Fruit fly (Drosophila melanogaster): Measurements from ENCODE around the gene TMEM216.

The TMEM216 gene

DNA sequence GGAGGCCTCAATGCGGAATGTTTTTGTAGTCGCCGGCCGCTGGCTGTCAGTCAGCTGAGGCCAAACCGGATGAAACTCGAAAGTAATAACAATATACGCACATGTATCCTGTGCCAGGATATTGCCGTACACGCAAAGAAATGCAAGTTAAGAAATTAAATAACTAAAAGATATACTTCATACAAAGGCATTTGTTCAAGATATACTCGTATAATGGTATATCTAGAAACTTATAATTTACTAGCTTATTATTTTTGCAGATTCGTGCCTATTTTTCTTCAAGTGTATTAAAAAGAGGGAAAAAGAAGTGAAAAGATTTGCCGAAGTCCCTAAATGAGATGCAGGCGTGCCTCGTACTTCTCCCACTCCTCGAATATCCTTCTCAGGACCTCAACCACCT is 32.8 kb upstream of the TMEM216 start:
- TF ChIP-seq cnc (optimal IDR thresholded peaks at IDR 0.05), result no peak
- TF ChIP-seq CG12768 (GFP tag; optimal IDR thresholded peaks at IDR 0.05), result no peak
- no peak for TF ChIP-seq CG33017 (tag; optimal IDR thresholded peaks at IDR 0.05)
- TF ChIP-seq kay (GFP tag; ENCODE audit: borderline replicate concordance), result no peak
- no peak for TF ChIP-seq tj (GFP tag; optimal IDR thresholded peaks at IDR 0.05)
- TF ChIP-seq CG5204 (GFP tag; optimal IDR thresholded peaks at IDR 0.05), result no peak
- TF ChIP-seq pad (GFP tag; optimal IDR thresholded peaks at IDR 0.05), result no peak
- no peak for TF ChIP-seq Clk (GFP tag; optimal IDR thresholded peaks at IDR 0.05)
- no peak for TF ChIP-seq CG11617 (GFP tag; optimal IDR thresholded peaks at IDR 0.05)
- no peak for TF ChIP-seq cic (GFP tag; optimal IDR thresholded peaks at IDR 0.05)
- no peak for TF ChIP-seq Mnt (GFP tag; optimal IDR thresholded peaks at IDR 0.05)
- TF ChIP-seq CG1620 (GFP tag; optimal IDR thresholded peaks at IDR 0.05), result no peak
- TF ChIP-seq bab1 (GFP tag; optimal IDR thresholded peaks at IDR 0.05), result no peak
- no peak for TF ChIP-seq ovo (GFP tag; optimal IDR thresholded peaks at IDR 0.05)
- TF ChIP-seq Crg-1 (GFP tag; optimal IDR thresholded peaks at IDR 0.05), result no peak
- TF ChIP-seq CG7101 (tag; optimal IDR thresholded peaks at IDR 0.05), result no peak

DNA sequence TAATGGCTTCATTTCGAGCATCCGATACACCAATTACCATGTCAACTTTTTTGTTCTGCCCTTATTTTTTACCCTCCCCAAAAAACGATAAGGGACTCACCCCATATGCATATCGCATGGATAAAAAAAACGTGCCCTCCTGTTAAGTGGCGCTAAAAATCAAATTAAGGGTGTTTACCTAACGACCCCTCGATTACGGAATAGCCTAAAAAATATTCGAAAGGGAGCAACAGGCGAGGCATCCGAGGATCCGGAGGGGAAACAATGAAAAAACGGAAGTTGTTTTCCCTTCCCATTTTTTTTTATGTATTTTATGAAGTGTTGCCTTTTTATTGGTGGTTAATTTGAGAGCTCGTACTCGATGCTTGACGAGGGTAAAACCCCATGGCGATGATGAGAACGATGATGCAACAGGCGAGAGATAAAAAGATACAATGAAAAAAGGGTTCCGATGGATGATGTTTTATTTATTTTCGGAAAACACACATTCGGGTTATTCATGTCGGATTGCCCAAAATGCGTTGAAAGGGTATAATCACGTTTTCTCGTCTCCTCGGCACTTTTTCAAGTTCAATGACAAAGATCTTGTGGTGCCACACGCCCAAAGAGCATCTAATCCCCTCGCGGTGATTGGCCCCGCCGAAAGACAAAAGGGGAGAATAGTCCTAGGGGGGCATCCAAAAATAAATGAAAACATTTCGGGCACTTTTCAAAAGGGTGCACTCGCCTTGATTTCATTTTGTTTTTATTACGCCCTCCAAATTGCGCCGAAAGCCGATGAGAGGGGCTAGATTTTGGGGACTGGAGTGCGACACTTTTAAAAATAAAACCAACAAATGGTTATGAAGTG is 31.5 kb upstream of the TMEM216 start, which contains the start of gene CG44227:
TSS of gene CG44227 (minus strand) at position 849 of the 850 bp plus-strand sequence.
- no peak for TF ChIP-seq CG14711 (tag; optimal IDR thresholded peaks at IDR 0.05)

- TF ChIP-seq ovo (GFP tag; optimal IDR thresholded peaks at IDR 0.05) (no peak), kay (GFP tag; ENCODE audit: borderline replicate concordance) (no peak), CG33017 (tag; optimal IDR thresholded peaks at IDR 0.05) (no peak), CG1620 (GFP tag; optimal IDR thresholded peaks at IDR 0.05) (no peak), Crg-1 (GFP tag; optimal IDR thresholded peaks at IDR 0.05) (no peak), CG12768 (GFP tag; optimal IDR thresholded peaks at IDR 0.05) (no peak), Clk (GFP tag; optimal IDR thresholded peaks at IDR 0.05) (no peak), CG5204 (GFP tag; optimal IDR thresholded peaks at IDR 0.05) (no peak), CG7045 (GFP tag; optimal IDR thresholded peaks at IDR 0.05) (no peak), toe (GFP tag; optimal IDR thresholded peaks at IDR 0.05) (no peak), CG11617 (GFP tag; optimal IDR thresholded peaks at IDR 0.05) (no peak), CG7101 (tag; optimal IDR thresholded peaks at IDR 0.05) (no peak), pad (GFP tag; optimal IDR thresholded peaks at IDR 0.05) (no peak), Mnt (GFP tag; optimal IDR thresholded peaks at IDR 0.05) (no peak), cnc (optimal IDR thresholded peaks at IDR 0.05) (no peak), Hr96 (GFP tag; optimal IDR thresholded peaks at IDR 0.05) (no peak), tj (GFP tag; optimal IDR thresholded peaks at IDR 0.05) (no peak), CG14711 (tag; optimal IDR thresholded peaks at IDR 0.05) (no peak)
Measured at dm6 chr3R:8686446-8686845, 29.6 kb upstream of the TMEM216 start.

dm6 chr3R:8694110-8694826 is 21.8 kb upstream of the TMEM216 start:
- TF ChIP-seq CG33017 (tag; optimal IDR thresholded peaks at IDR 0.05), result peak; percentile 86
- TF ChIP-seq ovo (GFP tag; optimal IDR thresholded peaks at IDR 0.05), result no peak
- TF ChIP-seq Hr96 (GFP tag; optimal IDR thresholded peaks at IDR 0.05), result peak; percentile 54
- no peak for TF ChIP-seq bab1 (GFP tag; optimal IDR thresholded peaks at IDR 0.05)
- TF ChIP-seq Clk (GFP tag; optimal IDR thresholded peaks at IDR 0.05), result no peak
- TF ChIP-seq kay (GFP tag; ENCODE audit: borderline replicate concordance), result no peak
- TF ChIP-seq cnc (optimal IDR thresholded peaks at IDR 0.05), result no peak
- TF ChIP-seq cic (GFP tag; optimal IDR thresholded peaks at IDR 0.05), result no peak
- no peak for TF ChIP-seq CG14711 (tag; optimal IDR thresholded peaks at IDR 0.05)
- no peak for TF ChIP-seq CG7101 (tag; optimal IDR thresholded peaks at IDR 0.05)
- peak; percentile 74 for TF ChIP-seq CG12768 (GFP tag; optimal IDR thresholded peaks at IDR 0.05)
- TF ChIP-seq CG5204 (GFP tag; optimal IDR thresholded peaks at IDR 0.05), result peak; percentile 66
- no peak for TF ChIP-seq CG11617 (GFP tag; optimal IDR thresholded peaks at IDR 0.05)
- no peak for TF ChIP-seq Mnt (GFP tag; optimal IDR thresholded peaks at IDR 0.05)
- TF ChIP-seq tj (GFP tag; optimal IDR thresholded peaks at IDR 0.05), result no peak
- no peak for TF ChIP-seq pad (GFP tag; optimal IDR thresholded peaks at IDR 0.05)
- TF ChIP-seq CG7045 (GFP tag; optimal IDR thresholded peaks at IDR 0.05), result peak; percentile 89
- no peak for TF ChIP-seq CG1620 (GFP tag; optimal IDR thresholded peaks at IDR 0.05)
- TF ChIP-seq Crg-1 (GFP tag; optimal IDR thresholded peaks at IDR 0.05), result no peak
- TF ChIP-seq toe (GFP tag; optimal IDR thresholded peaks at IDR 0.05), result peak; percentile 68

dm6 chr3R:8697772-8698259 is 18.2 kb upstream of the TMEM216 start, which contains the start of gene hb:
TSS of gene hb (minus strand) at chr3R:8697822.
- TF ChIP-seq CG12768 (GFP tag; optimal IDR thresholded peaks at IDR 0.05) (no peak), pad (GFP tag; optimal IDR thresholded peaks at IDR 0.05) (peak; percentile 98), cnc (optimal IDR thresholded peaks at IDR 0.05) (no peak), bab1 (GFP tag; optimal IDR thresholded peaks at IDR 0.05) (no peak), CG14711 (tag; optimal IDR thresholded peaks at IDR 0.05) (no peak), toe (GFP tag; optimal IDR thresholded peaks at IDR 0.05) (no peak), ovo (GFP tag; optimal IDR thresholded peaks at IDR 0.05) (peak; percentile 4)

DNA sequence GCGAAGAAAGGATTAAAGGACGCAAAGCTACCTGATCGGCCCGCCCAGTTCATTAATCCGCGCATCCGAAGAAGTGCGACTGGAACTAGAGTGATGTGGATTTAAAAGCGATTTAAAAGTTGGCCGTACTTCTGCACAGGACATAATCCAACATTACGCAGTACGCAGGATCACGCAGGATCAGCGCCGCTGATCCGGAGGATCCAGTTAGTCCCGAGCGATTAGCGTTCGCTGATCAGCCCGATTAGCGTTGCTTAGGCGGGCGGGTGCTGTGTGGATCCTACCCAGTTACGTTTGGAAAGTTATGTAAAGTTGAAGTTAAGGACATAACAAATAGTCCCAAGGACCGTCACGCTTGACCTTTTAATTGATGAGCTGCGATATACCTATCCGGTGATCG is 16.8 kb upstream of the TMEM216 start:
- TF ChIP-seq CG14711 (tag; optimal IDR thresholded peaks at IDR 0.05) (no peak), CG1620 (GFP tag; optimal IDR thresholded peaks at IDR 0.05) (no peak), kay (GFP tag; ENCODE audit: borderline replicate concordance) (no peak), pad (GFP tag; optimal IDR thresholded peaks at IDR 0.05) (no peak), CG12768 (GFP tag; optimal IDR thresholded peaks at IDR 0.05) (no peak), CG7045 (GFP tag; optimal IDR thresholded peaks at IDR 0.05) (no peak), Crg-1 (GFP tag; optimal IDR thresholded peaks at IDR 0.05) (no peak), tj (GFP tag; optimal IDR thresholded peaks at IDR 0.05) (no peak)

All from whole organism, adult.